Worm (Caenorhabditis elegans): ENCODE data around the gene arc-1.

- TF ChIP-seq snpc-3.4 (tag; optimal IDR thresholded peaks at IDR 0.05) (no peak), sea-2 (GFP tag; IDR thresholded peaks at IDR 0.05) (no peak), rpc-1 (optimal IDR thresholded peaks at IDR 0.05) (no peak), rpc-1 (tag; optimal IDR thresholded peaks at IDR 0.05) (no peak), ceh-40 (GFP tag; IDR thresholded peaks at IDR 0.05) (no peak), hrde-1 (tag; optimal IDR thresholded peaks at IDR 0.05; ENCODE audit: borderline replicate concordance) (no peak), zim-3 (tag; optimal IDR thresholded peaks at IDR 0.05) (no peak), dpl-1 (GFP tag; optimal IDR thresholded peaks at IDR 0.05) (no peak)
These were observed 12.0 kb upstream of the arc-1 start, which contains the start of gene cyp-13A10 for ce11 chrII:9662797-9663196.

Measured in whole organism, young adult.